Fruit fly (Drosophila melanogaster) whole organism, embryonic: ENCODE results near the gene Srr.

ENCODE experiments used
- Atf6 ChIP-seq: fragments of 200-800 bp; sonication (Bioruptor generic); IDR thresholded peaks from 2 replicates; pipeline ENCODE4 v1.3.6; 2022; ENCODE audit warnings: missing biosample characterization, missing genetic modification characterization
- Bdp1 ChIP-seq: fragments of 200-800 bp; sonication (Bioruptor generic); optimal IDR thresholded peaks from 3 replicates; lab custom pipeline; 2016; ENCODE audit warnings: missing biosample characterization, missing genetic modification characterization
- CG10321 ChIP-seq: fragments of 200-800 bp; sonication (Bioruptor generic); IDR thresholded peaks from 2 replicates; pipeline ENCODE4 v1.3.6; 2022; ENCODE audit warnings: missing biosample characterization, missing genetic modification characterization
- CG13123 ChIP-seq: fragments of 200-800 bp; sonication (Bioruptor generic); optimal IDR thresholded peaks from 2 replicates; lab custom pipeline; 2016; ENCODE audit warnings: missing biosample characterization, missing genetic modification characterization
- CG13775 ChIP-seq: fragments of 200-800 bp; sonication (Bioruptor generic); optimal IDR thresholded peaks from 3 replicates; lab custom pipeline; 2017; ENCODE audit warnings: missing biosample characterization, mild to moderate bottlenecking, missing genetic modification characterization
- CG14965 ChIP-seq: fragments of 200-800 bp; sonication (Bioruptor generic); optimal IDR thresholded peaks from 2 replicates; lab custom pipeline; 2016; ENCODE audit warnings: missing biosample characterization, missing genetic modification characterization, borderline replicate concordance
- CG15696 ChIP-seq: fragments of 200-800 bp; sonication (Bioruptor generic); optimal IDR thresholded peaks from 2 replicates; lab custom pipeline; 2019; ENCODE audit warnings: missing biosample characterization, mild to moderate bottlenecking, missing genetic modification characterization, moderate library complexity
- CG16815 ChIP-seq: fragments of 200-800 bp; sonication (Bioruptor generic); optimal IDR thresholded peaks from 3 replicates; lab custom pipeline; 2017; ENCODE audit warnings: missing biosample characterization, mild to moderate bottlenecking, missing genetic modification characterization
- CG2116 ChIP-seq: fragments of 200-800 bp; sonication (Bioruptor generic); optimal IDR thresholded peaks from 3 replicates; lab custom pipeline; 2018; ENCODE audit warnings: missing biosample characterization, mild to moderate bottlenecking, missing genetic modification characterization
- CG30403 ChIP-seq: fragments of 200-800 bp; sonication (Bioruptor generic); optimal IDR thresholded peaks from 3 replicates; lab custom pipeline; 2016; ENCODE audit warnings: missing biosample characterization, missing genetic modification characterization
- CG34422 ChIP-seq: fragments of 200-800 bp; sonication (Bioruptor generic); IDR thresholded peaks from 3 replicates; pipeline ENCODE4 v1.3.6; 2022; ENCODE audit warnings: missing biosample characterization, missing genetic modification characterization
- CG3838 ChIP-seq: fragments of 200-800 bp; sonication (Bioruptor generic); optimal IDR thresholded peaks from 3 replicates; lab custom pipeline; 2016; ENCODE audit warnings: missing biosample characterization, missing genetic modification characterization
- CG4282 ChIP-seq: fragments of 200-800 bp; sonication (Bioruptor generic); optimal IDR thresholded peaks from 2 replicates; lab custom pipeline; 2016; ENCODE audit warnings: missing biosample characterization, missing genetic modification characterization
- CG5245 ChIP-seq: fragments of 200-800 bp; sonication (Bioruptor generic); optimal IDR thresholded peaks from 3 replicates; lab custom pipeline; 2016; ENCODE audit warnings: missing biosample characterization, missing genetic modification characterization
- CG7357 ChIP-seq: fragments of 200-800 bp; sonication (Bioruptor generic); IDR thresholded peaks from 3 replicates; pipeline ENCODE4 v1.3.6; 2022; ENCODE audit warnings: missing biosample characterization, missing genetic modification characterization
- CG9609 ChIP-seq: fragments of 200-800 bp; sonication (Bioruptor generic); optimal IDR thresholded peaks from 3 replicates; lab custom pipeline; 2016; ENCODE audit warnings: missing biosample characterization, missing genetic modification characterization
- Dip2 ChIP-seq: fragments of 200-800 bp; sonication (Bioruptor generic); IDR thresholded peaks from 2 replicates; pipeline ENCODE4 v1.3.6; 2022; ENCODE audit warnings: missing biosample characterization, missing genetic modification characterization
- Doc2 ChIP-seq: fragments of 200-800 bp; sonication (Bioruptor generic); IDR thresholded peaks from 2 replicates; pipeline ENCODE4 v1.3.6; 2022; ENCODE audit warnings: missing biosample characterization, missing genetic modification characterization
- HHEX ChIP-seq: fragments of 200-800 bp; sonication (Bioruptor generic); optimal IDR thresholded peaks from 3 replicates; lab custom pipeline; 2017; ENCODE audit warnings: missing biosample characterization, mild to moderate bottlenecking, missing genetic modification characterization, missing genetic modification reagents
- HmgD ChIP-seq: fragments of 200-800 bp; sonication (Bioruptor generic); optimal IDR thresholded peaks from 3 replicates; lab custom pipeline; 2016; ENCODE audit warnings: missing biosample characterization, missing genetic modification characterization
- Jarid2 ChIP-seq: fragments of 200-800 bp; sonication (Bioruptor generic); optimal IDR thresholded peaks from 3 replicates; lab custom pipeline; 2017; ENCODE audit warnings: mild to moderate bottlenecking, missing biosample characterization, missing genetic modification reagents, missing genetic modification characterization
- Kr ChIP-seq: fragments of 200-800 bp; sonication (Bioruptor generic); optimal IDR thresholded peaks from 2 replicates; lab custom pipeline; 2017; ENCODE audit warnings: missing biosample characterization, mild to moderate bottlenecking, missing genetic modification characterization
- NK7.1 ChIP-seq: fragments of 200-800 bp; sonication (Bioruptor generic); optimal IDR thresholded peaks from 3 replicates; lab custom pipeline; 2016; ENCODE audit warnings: missing biosample characterization, missing genetic modification characterization
- Neu2 ChIP-seq: fragments of 200-800 bp; sonication (Bioruptor generic); optimal IDR thresholded peaks from 3 replicates; lab custom pipeline; 2016; ENCODE audit warnings: missing biosample characterization, missing genetic modification characterization, borderline replicate concordance
- Rx ChIP-seq: fragments of 200-800 bp; sonication (Bioruptor generic); IDR thresholded peaks from 2 replicates; pipeline ENCODE4 v1.3.6; 2022; ENCODE audit warnings: missing biosample characterization, missing genetic modification characterization
- Taf1 ChIP-seq: fragments of 200-800 bp; sonication (Bioruptor generic); IDR thresholded peaks from 2 replicates; pipeline ENCODE4 v1.3.6; 2022; ENCODE audit warnings: missing biosample characterization, missing genetic modification characterization
- Trl ChIP-seq, 3 experiments: fragments of >200 bp in 2 of 3; fragments of 200-800 bp in 1 of 3; sonication (Bioruptor generic) in 1 of 3; optimal IDR thresholded peaks; 2 replicates in 1 of 3; 3 replicates in 2 of 3; lab custom pipeline; 2016 to 2017; ENCODE audit warnings: missing biosample characterization in 1 of 3, missing genetic modification characterization in 1 of 3
- ab ChIP-seq: fragments of 200-800 bp; sonication (Bioruptor generic); optimal IDR thresholded peaks from 2 replicates; lab custom pipeline; 2016; ENCODE audit warnings: missing biosample characterization, missing genetic modification characterization
- ac ChIP-seq: fragments of 200-800 bp; sonication (Bioruptor generic); optimal IDR thresholded peaks from 3 replicates; lab custom pipeline; 2017; ENCODE audit warnings: missing biosample characterization, mild to moderate bottlenecking, missing genetic modification characterization
- chm ChIP-seq: fragments of 200-800 bp; sonication (Bioruptor generic); IDR thresholded peaks from 2 replicates; pipeline ENCODE4 v1.3.6; 2022; ENCODE audit warnings: missing biosample characterization, missing genetic modification characterization
- cwo ChIP-seq: fragments of 200-800 bp; sonication (Bioruptor generic); optimal IDR thresholded peaks from 3 replicates; lab custom pipeline; 2017; ENCODE audit warnings: missing biosample characterization, missing genetic modification characterization, mild to moderate bottlenecking, moderate library complexity, missing genetic modification reagents
- dimm ChIP-seq: fragments of 200-800 bp; sonication (Bioruptor generic); IDR thresholded peaks from 2 replicates; pipeline ENCODE4 v1.3.6; 2022; ENCODE audit warnings: missing biosample characterization, missing genetic modification characterization
- esg ChIP-seq: fragments of 200-800 bp; sonication (Bioruptor generic); conservative IDR thresholded peaks from 2 replicates; pipeline ENCODE4 v1.3.6; 2022; ENCODE audit warnings: missing biosample characterization, missing genetic modification characterization
- gce ChIP-seq: fragments of 200-800 bp; sonication (Bioruptor generic); IDR thresholded peaks from 3 replicates; pipeline ENCODE4 v1.3.6; 2022; ENCODE audit warnings: missing biosample characterization, missing genetic modification characterization
- grn ChIP-seq: fragments of 200-800 bp; sonication (Bioruptor generic); optimal IDR thresholded peaks from 3 replicates; lab custom pipeline; 2017; ENCODE audit warnings: missing biosample characterization, missing genetic modification characterization
- gt ChIP-seq: fragments of 200-800 bp; sonication (Bioruptor generic); IDR thresholded peaks from 2 replicates; pipeline ENCODE4 v1.3.6; 2022; ENCODE audit warnings: missing biosample characterization, missing genetic modification characterization
- lab ChIP-seq: fragments of 200-800 bp; sonication (Bioruptor generic); optimal IDR thresholded peaks from 3 replicates; lab custom pipeline; 2017; ENCODE audit warnings: missing biosample characterization, missing genetic modification characterization, mild to moderate bottlenecking, moderate library complexity, missing genetic modification reagents
- lola ChIP-seq, 3 experiments: fragments of >200 bp in 2 of 3; fragments of 200-800 bp in 1 of 3; sonication (Bioruptor generic) in 1 of 3; optimal IDR thresholded peaks; 2 replicates each; lab custom pipeline; 2017 to 2019; ENCODE audit warnings: missing biosample characterization in 3 of 3, missing genetic modification characterization in 3 of 3, mild to moderate bottlenecking in 1 of 3, moderate library complexity in 1 of 3
- nmo ChIP-seq: fragments of 200-800 bp; sonication (Bioruptor generic); optimal IDR thresholded peaks from 2 replicates; lab custom pipeline; 2018; ENCODE audit warnings: missing biosample characterization, mild to moderate bottlenecking, missing genetic modification characterization, moderate library complexity
- pros ChIP-seq: fragments of 200-800 bp; sonication (Bioruptor generic); optimal IDR thresholded peaks from 3 replicates; lab custom pipeline; 2019; ENCODE audit warnings: missing biosample characterization, mild to moderate bottlenecking, missing genetic modification characterization, moderate library complexity
- rib ChIP-seq: fragments of 200-800 bp; sonication (Bioruptor generic); IDR thresholded peaks from 2 replicates; pipeline ENCODE4 v1.3.6; 2022; ENCODE audit warnings: missing biosample characterization, missing genetic modification characterization
- sens-2 ChIP-seq: fragments of 200-800 bp; sonication (Bioruptor generic); IDR thresholded peaks from 2 replicates; pipeline ENCODE4 v1.3.6; 2022; ENCODE audit warnings: missing biosample characterization, missing genetic modification characterization
- sob ChIP-seq: fragments of 200-800 bp; sonication (Bioruptor generic); IDR thresholded peaks from 2 replicates; pipeline ENCODE4 v1.3.6; 2022; ENCODE audit warnings: missing biosample characterization, missing genetic modification characterization
- sr ChIP-seq: fragments of 200-800 bp; sonication (Bioruptor generic); IDR thresholded peaks from 3 replicates; pipeline ENCODE4 v1.3.6; 2022; ENCODE audit warnings: missing biosample characterization, missing genetic modification characterization
- tna ChIP-seq: fragments of 200-800 bp; sonication (Bioruptor generic); IDR thresholded peaks from 2 replicates; pipeline ENCODE4 v1.3.6; 2022; ENCODE audit warnings: missing biosample characterization, missing genetic modification characterization; ENCODE audit not compliant: partially characterized antibody
- toy ChIP-seq: fragments of 200-800 bp; sonication (Bioruptor generic); IDR thresholded peaks from 2 replicates; pipeline ENCODE4 v1.3.6; 2022; ENCODE audit warnings: missing biosample characterization, missing genetic modification characterization
- trh ChIP-seq: fragments of 200-800 bp; sonication (Bioruptor generic); optimal IDR thresholded peaks from 2 replicates; lab custom pipeline; 2016; ENCODE audit warnings: missing biosample characterization, missing genetic modification characterization
- wdn ChIP-seq: fragments of 200-800 bp; sonication (Bioruptor generic); IDR thresholded peaks from 2 replicates; pipeline ENCODE4 v1.3.6; 2022; ENCODE audit warnings: missing biosample characterization, missing genetic modification characterization
- wek ChIP-seq: fragments of 200-800 bp; sonication (Bioruptor generic); optimal IDR thresholded peaks from 3 replicates; lab custom pipeline; 2018; ENCODE audit warnings: missing biosample characterization, mild to moderate bottlenecking, missing genetic modification characterization, moderate library complexity

Gene Srr

dm6 chr3R:9340425-9341188 is 24.6 kb upstream of the Srr start (continued):
- TF ChIP-seq Dip2 (GFP tag; lab: Robert Waterston, UW) (no peak), CG9609 (GFP tag; lab: Kevin White, UChicago) (peak; percentile 67), chm (peak; percentile 89), Neu2 (GFP tag; lab: Kevin White, UChicago) (no peak), ab (GFP tag; lab: Kevin White, UChicago) (peak; percentile 38), sens-2 (GFP tag; lab: Robert Waterston, UW) (no peak), ac (no peak), Rx (peak; percentile 58; the same call in 1 of the 2 replicates), Atf6 (peak; percentile 82), tna (GFP tag; lab: Robert Waterston, UW) (no peak), Bdp1 (GFP tag; lab: Kevin White, UChicago) (peak; percentile 53), grn (no peak), Kr (peak; percentile 26), trh (GFP tag; lab: Kevin White, UChicago) (peak; percentile 63), CG2116 (peak; percentile 20), lola (GFP tag; optimal IDR thresholded peaks at IDR 0.05; lab: Kevin White, UChicago) (peak in 1 of 3 experiments; percentile 89), Taf1 (GFP tag; lab: Robert Waterston, UW) (peak; percentile 66), HmgD (peak; percentile 64), CG4282 (GFP tag; lab: Kevin White, UChicago) (no peak), rib (GFP tag; lab: Robert Waterston, UW) (peak; percentile 66; the same call in 1 of the 2 replicates), cwo (GFP tag; lab: Kevin White, UChicago) (peak; percentile 87), CG7357 (GFP tag; lab: Robert Waterston, UW) (peak; percentile 70), CG30403 (peak; percentile 93), gce (GFP tag; lab: Robert Waterston, UW) (no peak), nmo (GFP tag; lab: Kevin White, UChicago) (peak; percentile 96), wdn (GFP tag; lab: Robert Waterston, UW) (peak; percentile 63), lab (GFP tag; lab: Kevin White, UChicago) (peak; percentile 91), sob (GFP tag; lab: Robert Waterston, UW) (peak; percentile 87), CG13775 (GFP tag; lab: Kevin White, UChicago) (peak; percentile 94), CG5245 (GFP tag; lab: Kevin White, UChicago) (peak; percentile 80), CG13123 (peak; percentile 79), CG10321 (GFP tag; lab: Robert Waterston, UW) (peak; percentile 67), NK7.1 (GFP tag; lab: Kevin White, UChicago) (no peak), CG3838 (GFP tag; lab: Kevin White, UChicago) (peak; percentile 48), toy (GFP tag; lab: Robert Waterston, UW) (0 out of 2 replicates have a peak, but pooled peaks have one; percentile 65), CG16815 (GFP tag; lab: Kevin White, UChicago) (peak; percentile 86), CG15696 (tag; lab: Kevin White, UChicago) (peak; percentile 85), Jarid2 (GFP tag; lab: Kevin White, UChicago) (peak; percentile 71), CG14965 (GFP tag; lab: Kevin White, UChicago) (no peak), esg (GFP tag; lab: Robert Waterston, UW) (peak; percentile 74), gt (GFP tag; lab: Robert Waterston, UW) (no peak), Trl (optimal IDR thresholded peaks at IDR 0.05; lab: Kevin White, UChicago) (peak; percentile 65 to 79), Trl (GFP tag; optimal IDR thresholded peaks at IDR 0.05; lab: Kevin White, UChicago) (peak; percentile 70), CG34422 (GFP tag; lab: Robert Waterston, UW) (peak; percentile 80), wek (GFP tag; lab: Kevin White, UChicago) (peak; percentile 45), dimm (GFP tag; lab: Robert Waterston, UW) (no peak; the same call in 1 of the 2 replicates), HHEX (peak; percentile 89), sr (GFP tag; lab: Robert Waterston, UW) (no peak), pros (GFP tag; lab: Kevin White, UChicago) (no peak), Doc2 (GFP tag; lab: Robert Waterston, UW) (no peak; the same call in 1 of the 2 replicates)
